Fruit fly (Drosophila melanogaster) whole organism, embryonic: ENCODE measurements around the gene Upf2.

ENCODE experiments used
- CG10274 ChIP-seq: fragments of 200-800 bp; sonication (Bioruptor generic); optimal IDR thresholded peaks from 3 replicates; lab custom pipeline; 2017; ENCODE audit warnings: missing biosample characterization, mild to moderate bottlenecking, missing genetic modification characterization
- CG32767 ChIP-seq: fragments of 200-800 bp; sonication (Bioruptor generic); IDR thresholded peaks from 2 replicates; pipeline ENCODE4 v1.3.6; 2022; ENCODE audit warnings: missing biosample characterization, missing genetic modification characterization
- CG8944 ChIP-seq: fragments of 200-800 bp; sonication (Bioruptor generic); optimal IDR thresholded peaks from 3 replicates; lab custom pipeline; 2016; ENCODE audit warnings: missing biosample characterization, missing genetic modification characterization
- ara ChIP-seq: fragments of 200-800 bp; sonication (Bioruptor generic); IDR thresholded peaks from 2 replicates; pipeline ENCODE4 v1.3.6; 2022; ENCODE audit warnings: missing biosample characterization, missing genetic modification characterization
- cad ChIP-seq: fragments of >200 bp; optimal IDR thresholded peaks from 2 replicates; lab custom pipeline; 2017; ENCODE audit warnings: missing biosample characterization, missing genetic modification characterization
- dati ChIP-seq: fragments of 200-800 bp; sonication (Bioruptor generic); IDR thresholded peaks from 2 replicates; pipeline ENCODE4 v1.3.6; 2022; ENCODE audit warnings: missing biosample characterization, missing genetic modification characterization
- exex ChIP-seq: fragments of 200-800 bp; sonication (Bioruptor generic); optimal IDR thresholded peaks from 4 replicates; lab custom pipeline; 2018; ENCODE audit warnings: missing biosample characterization, mild to moderate bottlenecking, missing genetic modification characterization, moderate library complexity
- nerfin-1 ChIP-seq: fragments of 200-800 bp; sonication (Bioruptor generic); optimal IDR thresholded peaks from 3 replicates; lab custom pipeline; 2019; ENCODE audit warnings: missing biosample characterization, mild to moderate bottlenecking, missing genetic modification characterization, moderate library complexity
- tin ChIP-seq: fragments of 200-800 bp; sonication (Bioruptor generic); optimal IDR thresholded peaks from 3 replicates; lab custom pipeline; 2016; ENCODE audit warnings: missing biosample characterization, missing genetic modification characterization

DNA sequence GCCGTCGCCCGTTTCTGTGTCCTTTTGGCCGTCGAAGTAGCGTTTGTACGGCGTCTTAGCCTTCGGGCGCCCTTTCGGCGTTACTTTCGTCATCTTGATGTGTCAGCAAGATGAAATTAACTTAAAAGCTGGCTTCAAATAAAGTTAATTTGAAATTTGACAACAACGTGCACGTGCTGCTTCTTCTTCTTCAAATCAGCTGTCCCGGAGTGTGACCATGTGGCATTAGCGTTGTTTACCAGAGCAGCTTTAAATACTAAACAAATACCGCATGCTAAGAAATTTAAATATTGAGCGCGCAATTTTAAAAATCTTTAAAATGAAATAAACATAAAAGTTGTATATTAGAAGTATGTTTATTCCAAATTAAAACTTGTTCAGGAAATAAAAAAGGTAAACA is 45.7 kb upstream of the Upf2 start, which contains the start of gene CG2260:
- TF ChIP-seq CG8944 (GFP tag; lab: Kevin White, UChicago) (no peak), tin (no peak), ara (GFP tag; lab: Robert Waterston, UW) (no peak), exex (tag; lab: Kevin White, UChicago) (no peak), dati (GFP tag; lab: Robert Waterston, UW) (no peak), cad (GFP tag; lab: Kevin White, UChicago) (no peak), CG10274 (GFP tag; lab: Kevin White, UChicago) (no peak), CG32767 (no peak), nerfin-1 (tag; lab: Kevin White, UChicago) (no peak)
